Fruit fly (Drosophila melanogaster) whole organism, wandering third instar larva: Measurements from ENCODE around the gene mRpS11.

Experiments
- h ChIP-seq: fragments of 200-800 bp; sonication (Bioruptor generic); optimal IDR thresholded peaks from 3 replicates; lab custom pipeline; 2016; ENCODE audit warnings: missing biosample characterization, mild to moderate bottlenecking, missing genetic modification characterization
- pan ChIP-seq: fragments of >200 bp; optimal IDR thresholded peaks from 2 replicates; lab custom pipeline; 2017
- psq ChIP-seq: fragments of 200-800 bp; sonication (Bioruptor generic); optimal IDR thresholded peaks from 3 replicates; lab custom pipeline; 2017; ENCODE audit warnings: missing biosample characterization, mild to moderate bottlenecking, missing genetic modification characterization, moderate library complexity
- tai ChIP-seq: sonication (Bioruptor generic); optimal IDR thresholded peaks from 2 replicates; lab custom pipeline; 2016; ENCODE audit warnings: missing biosample characterization, missing genetic modification characterization

dm6 chr3R:17066828-17067430, 5.6 kb upstream of the mRpS11 start:
- no peak for TF ChIP-seq h
- no peak for TF ChIP-seq pan (lab: Kevin White, UChicago)
- TF ChIP-seq psq (GFP tag; lab: Kevin White, UChicago): no peak
- no peak for TF ChIP-seq tai (GFP tag; lab: Kevin White, UChicago)
